Worm (Caenorhabditis elegans): Measurements from ENCODE around the gene F40F8.5.

DNA sequence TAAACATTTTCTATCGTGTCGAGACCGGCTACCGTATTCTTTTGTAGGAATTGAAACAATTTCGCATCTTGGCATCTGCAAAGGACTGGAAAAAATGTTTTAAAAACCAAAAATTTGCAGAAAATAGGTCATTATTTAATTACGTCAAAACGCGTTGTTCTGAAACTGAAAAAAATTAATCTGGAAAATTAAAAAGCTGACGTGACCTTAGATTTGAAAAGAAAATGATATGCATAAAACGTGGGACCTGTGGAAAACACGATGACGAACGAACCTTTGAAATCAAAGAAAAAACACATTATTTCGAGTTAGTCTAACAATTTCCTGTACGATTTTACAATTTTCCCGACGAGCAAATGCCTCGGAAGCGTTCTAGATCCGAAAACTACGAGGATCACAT, 30.6 kb downstream of the F40F8.5 start, which contains the start of gene C09H10.9:
- TF ChIP-seq zim-3 (tag; optimal IDR thresholded peaks at IDR 0.05) (no peak), K11D2.4 (GFP tag; IDR thresholded peaks at IDR 0.05) (no peak), efl-1 (GFP tag; optimal IDR thresholded peaks at IDR 0.05) (no peak), ceh-100 (GFP tag; IDR thresholded peaks at IDR 0.05) (no peak), nfya-1 (tag; optimal IDR thresholded peaks at IDR 0.05; ENCODE audit: borderline replicate concordance, insufficient read depth) (no peak), pha-4 (tag; optimal IDR thresholded peaks at IDR 0.05) (no peak)
